Worm (Caenorhabditis elegans): ENCODE data around the gene ddx-15.

ce11 chrIII:5639893-5640292, 48.4 kb upstream of the ddx-15 start:
- no peak for TF ChIP-seq sea-2 (GFP tag; IDR thresholded peaks at IDR 0.05)
- TF ChIP-seq K12H6.12 (tag; optimal IDR thresholded peaks at IDR 0.05): no peak
- no peak for TF ChIP-seq efl-1 (GFP tag; optimal IDR thresholded peaks at IDR 0.05)
- TF ChIP-seq tlf-1 (GFP tag; optimal IDR thresholded peaks at IDR 0.05): no peak
- no peak for TF ChIP-seq xnd-1 (tag; optimal IDR thresholded peaks at IDR 0.05)
- TF ChIP-seq rcor-1 (GFP tag; IDR thresholded peaks at IDR 0.05): no peak
- TF ChIP-seq Y95B8A.8 (GFP tag; IDR thresholded peaks at IDR 0.05): no peak
- TF ChIP-seq fkh-3 (tag; optimal IDR thresholded peaks at IDR 0.05): no peak
- no peak for TF ChIP-seq F49E8.2 (tag; optimal IDR thresholded peaks at IDR 0.05; ENCODE audit: insufficient read depth)

Data from whole organism, young adult.